Fruit fly (Drosophila melanogaster) whole organism, embryonic: ENCODE measurements around the gene CG31952.

Experiments used
- BEAF-32 ChIP-seq: fragments of 200-800 bp; sonication (Bioruptor generic); optimal IDR thresholded peaks from 3 replicates; lab custom pipeline; 2017; ENCODE audit warnings: missing biosample characterization, missing genetic modification characterization, mild to moderate bottlenecking, moderate library complexity, missing genetic modification reagents
- CG10267 ChIP-seq: fragments of 200-800 bp; sonication (Bioruptor generic); optimal IDR thresholded peaks from 2 replicates; lab custom pipeline; 2018; ENCODE audit warnings: missing biosample characterization, mild to moderate bottlenecking, missing genetic modification characterization, moderate library complexity
- CG10274 ChIP-seq: fragments of 200-800 bp; sonication (Bioruptor generic); optimal IDR thresholded peaks from 3 replicates; lab custom pipeline; 2017; ENCODE audit warnings: missing biosample characterization, mild to moderate bottlenecking, missing genetic modification characterization
- CG10543 ChIP-seq: fragments of 200-800 bp; sonication (Bioruptor generic); optimal IDR thresholded peaks from 3 replicates; lab custom pipeline; 2017; ENCODE audit warnings: missing biosample characterization, mild to moderate bottlenecking, missing genetic modification characterization, moderate library complexity
- CG11093 ChIP-seq: fragments of 200-800 bp; sonication (Bioruptor generic); IDR thresholded peaks from 3 replicates; pipeline ENCODE4 v1.3.6; 2022; ENCODE audit warnings: missing biosample characterization, missing genetic modification characterization
- CG12104 ChIP-seq: fragments of 200-800 bp; sonication (Bioruptor generic); optimal IDR thresholded peaks from 3 replicates; lab custom pipeline; 2016; ENCODE audit warnings: missing biosample characterization, missing genetic modification characterization
- CG14014 ChIP-seq: fragments of 200-800 bp; sonication (Bioruptor generic); IDR thresholded peaks from 2 replicates; pipeline ENCODE4 v1.3.6; 2022; ENCODE audit warnings: missing biosample characterization, missing genetic modification characterization
- CG1647 ChIP-seq: fragments of 200-800 bp; sonication (Bioruptor generic); optimal IDR thresholded peaks from 3 replicates; lab custom pipeline; 2016; ENCODE audit warnings: missing biosample characterization, missing genetic modification characterization
- CG16779 ChIP-seq: fragments of 200-800 bp; sonication (Bioruptor generic); IDR thresholded peaks from 2 replicates; pipeline ENCODE4 v1.3.6; 2022; ENCODE audit warnings: missing biosample characterization, missing genetic modification characterization
- CG17568 ChIP-seq: fragments of 200-800 bp; sonication (Bioruptor generic); optimal IDR thresholded peaks from 2 replicates; lab custom pipeline; 2018; ENCODE audit warnings: missing biosample characterization, mild to moderate bottlenecking, missing genetic modification characterization, moderate library complexity
- CG18011 ChIP-seq: fragments of 200-800 bp; sonication (Bioruptor generic); optimal IDR thresholded peaks from 2 replicates; lab custom pipeline; 2017; ENCODE audit warnings: missing biosample characterization, missing genetic modification characterization, mild to moderate bottlenecking, moderate library complexity, missing genotype
- CG2712 ChIP-seq: fragments of 200-800 bp; optimal IDR thresholded peaks from 3 replicates; lab custom pipeline; 2019; ENCODE audit warnings: missing biosample characterization, mild to moderate bottlenecking, missing genetic modification characterization, moderate library complexity
- CG30020 ChIP-seq: fragments of 200-800 bp; optimal IDR thresholded peaks from 2 replicates; lab custom pipeline; 2019; ENCODE audit warnings: missing biosample characterization, mild to moderate bottlenecking, missing genetic modification characterization, moderate library complexity
- CG31224 ChIP-seq: fragments of 200-800 bp; sonication (Bioruptor generic); IDR thresholded peaks from 2 replicates; pipeline ENCODE4 v1.3.6; 2022; ENCODE audit warnings: missing biosample characterization, missing genetic modification characterization
- CG33557 ChIP-seq: fragments of 200-800 bp; sonication (Bioruptor generic); optimal IDR thresholded peaks from 2 replicates; lab custom pipeline; 2019; ENCODE audit warnings: missing biosample characterization, mild to moderate bottlenecking, missing genetic modification characterization, moderate library complexity
- CG3726 ChIP-seq: fragments of 200-800 bp; sonication (Bioruptor generic); IDR thresholded peaks from 3 replicates; pipeline ENCODE4, ENCODE4 v1.3.6; 2022; ENCODE audit warnings: missing biosample characterization, missing genetic modification characterization
- CG6854 ChIP-seq: fragments of 200-800 bp; sonication (Bioruptor generic); optimal IDR thresholded peaks from 3 replicates; lab custom pipeline; 2017; ENCODE audit warnings: missing biosample characterization, mild to moderate bottlenecking, missing genetic modification characterization
- CG9797 ChIP-seq: fragments of 200-800 bp; sonication (Bioruptor generic); optimal IDR thresholded peaks from 3 replicates; lab custom pipeline; 2018; ENCODE audit warnings: missing biosample characterization, mild to moderate bottlenecking, missing genetic modification characterization
- Chrac-16 ChIP-seq: fragments of 200-800 bp; sonication (Bioruptor generic); optimal IDR thresholded peaks from 3 replicates; lab custom pipeline; 2016; ENCODE audit warnings: missing biosample characterization, missing genetic modification characterization
- Dek ChIP-seq: fragments of 200-800 bp; sonication (Bioruptor generic); optimal IDR thresholded peaks from 3 replicates; lab custom pipeline; 2019; ENCODE audit warnings: missing biosample characterization, mild to moderate bottlenecking, missing genetic modification characterization, moderate library complexity
- Drgx ChIP-seq: fragments of 200-800 bp; sonication (Bioruptor generic); IDR thresholded peaks from 2 replicates; pipeline ENCODE4 v1.3.6; 2022; ENCODE audit warnings: missing biosample characterization, missing genetic modification characterization
- Hand ChIP-seq: fragments of 200-800 bp; sonication (Bioruptor generic); optimal IDR thresholded peaks from 2 replicates; lab custom pipeline; 2017; ENCODE audit warnings: mild to moderate bottlenecking, missing biosample characterization, missing genetic modification reagents, missing genetic modification characterization
- Kr ChIP-seq: fragments of 200-800 bp; sonication (Bioruptor generic); optimal IDR thresholded peaks from 2 replicates; lab custom pipeline; 2017; ENCODE audit warnings: missing biosample characterization, mild to moderate bottlenecking, missing genetic modification characterization
- Max ChIP-seq: fragments of 200-800 bp; sonication (Bioruptor generic); optimal IDR thresholded peaks from 2 replicates; lab custom pipeline; 2016; ENCODE audit warnings: missing biosample characterization, mild to moderate bottlenecking, missing genetic modification characterization
- NFAT ChIP-seq: fragments of 200-800 bp; sonication (Bioruptor generic); IDR thresholded peaks from 2 replicates; pipeline ENCODE4 v1.3.6; 2022; ENCODE audit warnings: missing biosample characterization, missing genetic modification characterization
- NfI ChIP-seq: fragments of 200-800 bp; sonication (Bioruptor generic); optimal IDR thresholded peaks from 3 replicates; lab custom pipeline; 2018; ENCODE audit warnings: missing biosample characterization, mild to moderate bottlenecking, missing genetic modification characterization, moderate library complexity
- Ssrp ChIP-seq: fragments of 200-800 bp; sonication (Bioruptor generic); optimal IDR thresholded peaks from 2 replicates; lab custom pipeline; 2018; ENCODE audit warnings: missing biosample characterization, mild to moderate bottlenecking, missing genetic modification characterization, moderate library complexity
- Stat92E ChIP-seq, 3 experiments: fragments of >200 bp in 2 of 3; fragments of 200-800 bp in 1 of 3; sonication (Bioruptor generic) in 1 of 3; optimal IDR thresholded peaks; 2 replicates each; lab custom pipeline; 2017 to 2019; ENCODE audit warnings: missing biosample characterization in 3 of 3, missing genetic modification characterization in 3 of 3, mild to moderate bottlenecking in 1 of 3, moderate library complexity in 1 of 3
- Tbp ChIP-seq: fragments of >200 bp; optimal IDR thresholded peaks from 2 replicates; lab custom pipeline; 2018; ENCODE audit warnings: missing biosample characterization, missing genetic modification characterization
- Trl ChIP-seq, 3 experiments: fragments of >200 bp in 2 of 3; fragments of 200-800 bp in 1 of 3; sonication (Bioruptor generic) in 1 of 3; optimal IDR thresholded peaks; 2 replicates in 1 of 3; 3 replicates in 2 of 3; lab custom pipeline; 2016 to 2017; ENCODE audit warnings: missing biosample characterization in 1 of 3, missing genetic modification characterization in 1 of 3
- ab ChIP-seq: fragments of 200-800 bp; sonication (Bioruptor generic); optimal IDR thresholded peaks from 2 replicates; lab custom pipeline; 2016; ENCODE audit warnings: missing biosample characterization, missing genetic modification characterization
- ato ChIP-seq: fragments of 200-800 bp; sonication (Bioruptor generic); IDR thresholded peaks from 2 replicates; pipeline ENCODE4 v1.3.6; 2022; ENCODE audit warnings: missing biosample characterization, missing genetic modification characterization; ENCODE audit not compliant: partially characterized antibody
- cwo ChIP-seq: fragments of 200-800 bp; sonication (Bioruptor generic); optimal IDR thresholded peaks from 3 replicates; lab custom pipeline; 2017; ENCODE audit warnings: missing biosample characterization, missing genetic modification characterization, mild to moderate bottlenecking, moderate library complexity, missing genetic modification reagents
- esg ChIP-seq: fragments of 200-800 bp; sonication (Bioruptor generic); conservative IDR thresholded peaks from 2 replicates; pipeline ENCODE4 v1.3.6; 2022; ENCODE audit warnings: missing biosample characterization, missing genetic modification characterization
- eyg ChIP-seq: fragments of 200-800 bp; sonication (Bioruptor generic); optimal IDR thresholded peaks from 3 replicates; lab custom pipeline; 2016; ENCODE audit warnings: missing biosample characterization, missing genetic modification characterization
- fd3F ChIP-seq: fragments of 200-800 bp; sonication (Bioruptor generic); optimal IDR thresholded peaks from 2 replicates; lab custom pipeline; 2018; ENCODE audit warnings: missing biosample characterization, mild to moderate bottlenecking, missing genetic modification characterization, moderate library complexity
- grau ChIP-seq: fragments of 200-800 bp; optimal IDR thresholded peaks from 3 replicates; lab custom pipeline; 2019; ENCODE audit warnings: missing biosample characterization, mild to moderate bottlenecking, missing genetic modification characterization, moderate library complexity
- hb ChIP-seq: fragments of 200-800 bp; sonication (Bioruptor generic); IDR thresholded peaks from 3 replicates; pipeline ENCODE4 v1.3.6; 2022; ENCODE audit warnings: missing biosample characterization, missing genetic modification characterization; ENCODE audit not compliant: partially characterized antibody
- luna ChIP-seq: fragments of 200-800 bp; sonication (Bioruptor generic); optimal IDR thresholded peaks from 2 replicates; lab custom pipeline; 2016; ENCODE audit warnings: missing biosample characterization, missing genetic modification characterization
- nerfin-1 ChIP-seq: fragments of 200-800 bp; sonication (Bioruptor generic); optimal IDR thresholded peaks from 3 replicates; lab custom pipeline; 2019; ENCODE audit warnings: missing biosample characterization, mild to moderate bottlenecking, missing genetic modification characterization, moderate library complexity
- odd ChIP-seq: fragments of 200-800 bp; sonication (Bioruptor generic); optimal IDR thresholded peaks from 2 replicates; lab custom pipeline; 2017; ENCODE audit warnings: missing biosample characterization, mild to moderate bottlenecking, missing genetic modification characterization
- pzg ChIP-seq: fragments of 200-800 bp; sonication (Bioruptor generic); optimal IDR thresholded peaks from 3 replicates; lab custom pipeline; 2018; ENCODE audit warnings: missing biosample characterization, mild to moderate bottlenecking, missing genetic modification characterization, moderate library complexity
- sc ChIP-seq, 3 experiments: fragments of >200 bp in 2 of 3; fragments of 200-800 bp in 1 of 3; sonication (Bioruptor generic) in 1 of 3; optimal IDR thresholded peaks; 2 replicates in 2 of 3; 3 replicates in 1 of 3; lab custom pipeline; 2017; ENCODE audit warnings: mild to moderate bottlenecking in 1 of 3, missing biosample characterization in 1 of 3, missing genetic modification characterization in 1 of 3, missing genetic modification reagents in 1 of 3
- shn ChIP-seq: fragments of 200-800 bp; sonication (Bioruptor generic); optimal IDR thresholded peaks from 3 replicates; lab custom pipeline; 2016; ENCODE audit warnings: missing biosample characterization, missing genetic modification characterization
- sqz ChIP-seq: fragments of 200-800 bp; sonication (Bioruptor generic); optimal IDR thresholded peaks from 3 replicates; lab custom pipeline; 2018; ENCODE audit warnings: missing biosample characterization, mild to moderate bottlenecking, missing genetic modification characterization
- tna ChIP-seq: fragments of 200-800 bp; sonication (Bioruptor generic); IDR thresholded peaks from 2 replicates; pipeline ENCODE4 v1.3.6; 2022; ENCODE audit warnings: missing biosample characterization, missing genetic modification characterization; ENCODE audit not compliant: partially characterized antibody
- unpg ChIP-seq: fragments of 200-800 bp; sonication (Bioruptor generic); optimal IDR thresholded peaks from 3 replicates; lab custom pipeline; 2018; ENCODE audit warnings: missing biosample characterization, mild to moderate bottlenecking, missing genetic modification characterization, moderate library complexity
- vfl ChIP-seq: fragments of 200-800 bp; sonication (Bioruptor generic); optimal IDR thresholded peaks from 2 replicates; lab custom pipeline; 2016; ENCODE audit warnings: missing biosample characterization, missing genetic modification characterization
- z ChIP-seq: fragments of 200-800 bp; sonication (Bioruptor generic); IDR thresholded peaks from 3 replicates; pipeline ENCODE4 v1.3.6; 2022; ENCODE audit warnings: missing biosample characterization, missing genetic modification characterization

CG31952 gene

DNA sequence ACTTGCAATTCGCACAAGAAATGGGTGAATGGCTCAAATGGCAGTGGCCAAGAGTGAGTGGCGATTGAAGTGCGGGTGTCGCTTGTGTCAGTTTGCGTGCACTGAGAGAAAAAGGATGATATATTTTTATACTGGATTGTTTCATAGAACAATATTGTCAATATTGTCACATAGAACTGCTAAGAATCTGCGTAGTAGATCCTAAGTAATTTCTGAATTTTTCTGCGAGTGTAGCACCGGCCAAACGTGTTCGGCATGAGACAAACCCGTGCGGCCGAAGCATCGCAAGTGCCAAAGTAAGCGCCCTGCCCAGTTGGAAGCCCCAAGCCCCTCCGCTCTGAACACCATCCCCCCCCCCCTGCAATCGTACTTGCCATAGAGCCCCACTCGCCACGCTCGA, 23.8 kb downstream of the CG31952 start (continued):
- TF ChIP-seq BEAF-32 (GFP tag; lab: Kevin White, UChicago) = no peak
- peak; percentile 48; the same call in 1 of the 2 replicates for TF ChIP-seq NFAT (GFP tag; lab: Robert Waterston, UW)
- peak; percentile 79; the same call in 1 of the 3 replicates for TF ChIP-seq CG3726 (GFP tag; lab: Robert Waterston, UW)
- peak; percentile 49 for TF ChIP-seq CG10274 (GFP tag; lab: Kevin White, UChicago)
- no peak for TF ChIP-seq z (GFP tag; lab: Robert Waterston, UW)
- TF ChIP-seq Tbp (GFP tag; lab: Kevin White, UChicago) = no peak
- no peak for TF ChIP-seq pzg (GFP tag; lab: Kevin White, UChicago)
- TF ChIP-seq eyg (GFP tag; lab: Kevin White, UChicago) = peak; percentile 4
- TF ChIP-seq fd3F = no peak
- no peak for TF ChIP-seq Max (GFP tag; lab: Kevin White, UChicago)
- peak; percentile 93 for TF ChIP-seq cwo (GFP tag; lab: Kevin White, UChicago)
- peak; percentile 24 for TF ChIP-seq shn (GFP tag; lab: Kevin White, UChicago)
- TF ChIP-seq unpg (GFP tag; lab: Kevin White, UChicago) = peak; percentile 61
- no peak for TF ChIP-seq sc (optimal IDR thresholded peaks at IDR 0.05; lab: Kevin White, UChicago)
- peak; percentile 52 for TF ChIP-seq sc (GFP tag; optimal IDR thresholded peaks at IDR 0.05; lab: Kevin White, UChicago)
- no peak for TF ChIP-seq Kr (GFP tag; lab: Kevin White, UChicago)
- no peak for TF ChIP-seq odd (GFP tag; lab: Kevin White, UChicago)
- TF ChIP-seq CG11093 (GFP tag; lab: Robert Waterston, UW) = peak; percentile 76; the same call in 2 of the 3 replicates
- TF ChIP-seq luna (GFP tag; lab: Kevin White, UChicago) = no peak
- peak; percentile 56 for TF ChIP-seq CG31224 (GFP tag; lab: Robert Waterston, UW)
- 0 out of 2 replicates have a peak, but pooled peaks have one; percentile 62 for TF ChIP-seq CG16779 (GFP tag; lab: Robert Waterston, UW)
- no peak for TF ChIP-seq Hand (GFP tag; lab: Kevin White, UChicago)
- TF ChIP-seq vfl (GFP tag; lab: Kevin White, UChicago) = no peak
- no peak for TF ChIP-seq sqz (GFP tag; lab: Kevin White, UChicago)
- no peak for TF ChIP-seq CG6854 (GFP tag; lab: Kevin White, UChicago)
- no peak for TF ChIP-seq hb
- no peak for TF ChIP-seq Trl (optimal IDR thresholded peaks at IDR 0.05; lab: Kevin White, UChicago)
- TF ChIP-seq Trl (GFP tag; optimal IDR thresholded peaks at IDR 0.05; lab: Kevin White, UChicago) = no peak
- no peak for TF ChIP-seq CG12104
- TF ChIP-seq esg (GFP tag; lab: Robert Waterston, UW) = peak; percentile 57
- no peak for TF ChIP-seq CG9797
- peak; percentile 92 for TF ChIP-seq Drgx (GFP tag; lab: Robert Waterston, UW)
- peak; percentile 59 for TF ChIP-seq Chrac-16 (GFP tag; lab: Kevin White, UChicago)
- no peak for TF ChIP-seq Stat92E (GFP tag; optimal IDR thresholded peaks at IDR 0.05; lab: Kevin White, UChicago)
- TF ChIP-seq CG14014 (GFP tag; lab: Robert Waterston, UW) = peak; percentile 68
- TF ChIP-seq Ssrp = peak; percentile 9
- no peak for TF ChIP-seq CG17568 (GFP tag; lab: Kevin White, UChicago)
- no peak for TF ChIP-seq CG1647 (GFP tag; lab: Kevin White, UChicago)
- peak; percentile 76 for TF ChIP-seq CG2712
- TF ChIP-seq CG30020 (tag; lab: Kevin White, UChicago) = no peak
- no peak for TF ChIP-seq CG33557 (GFP tag; lab: Kevin White, UChicago)
- TF ChIP-seq grau (tag; lab: Kevin White, UChicago) = peak; percentile 37
- peak; percentile 15 for TF ChIP-seq CG18011 (GFP tag; lab: Kevin White, UChicago)
- peak; percentile 47 for TF ChIP-seq nerfin-1 (tag; lab: Kevin White, UChicago)
- peak; percentile 29 for TF ChIP-seq NfI (GFP tag; lab: Kevin White, UChicago)
- peak; percentile 39 for TF ChIP-seq CG10267 (tag; lab: Kevin White, UChicago)
- TF ChIP-seq CG10543 (GFP tag; lab: Kevin White, UChicago) = no peak
- TF ChIP-seq ab = no peak
- TF ChIP-seq ato (GFP tag; lab: Robert Waterston, UW) = no peak
- peak; percentile 30 for TF ChIP-seq Dek (tag; lab: Kevin White, UChicago)
- no peak for TF ChIP-seq tna (GFP tag; lab: Robert Waterston, UW)
